Worm (Caenorhabditis elegans): ENCODE measurements around the gene nas-7.

nas-7 gene

DNA sequence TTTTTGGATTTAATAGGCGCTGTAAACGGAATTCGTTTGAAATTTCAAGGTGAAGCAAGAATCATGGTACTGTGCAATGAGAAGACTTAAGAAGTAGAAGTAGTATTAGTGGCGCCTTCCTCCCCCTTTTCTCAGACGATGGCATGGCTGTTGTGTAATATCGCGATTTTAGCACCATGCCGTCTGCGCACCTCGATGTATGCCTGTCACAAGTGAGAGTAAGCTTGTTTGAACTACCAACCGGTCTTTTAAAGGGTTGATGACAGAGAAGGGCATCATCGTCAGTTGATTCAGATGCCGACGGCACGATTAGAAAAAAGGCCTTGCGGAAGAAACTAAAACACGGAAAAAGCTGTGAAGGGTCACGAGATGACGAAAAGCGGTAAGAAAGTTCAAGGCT lies 1.5 kb upstream of the nas-7 start:
- TF ChIP-seq die-1 (tag; optimal IDR thresholded peaks at IDR 0.05) (no peak), chd-7 (tag; optimal IDR thresholded peaks at IDR 0.05) (no peak), F49E8.2 (tag; optimal IDR thresholded peaks at IDR 0.05; ENCODE audit: insufficient read depth) (no peak)

- no peak for TF ChIP-seq tlf-1 (GFP tag; optimal IDR thresholded peaks at IDR 0.05)
- no peak for TF ChIP-seq nhr-80 (tag; optimal IDR thresholded peaks at IDR 0.05)
Observed at ce11 chrII:7398712-7399111, 3.8 kb downstream of the nas-7 start, which contains the start of gene C07D10.1. Gene C07D10.1, plus strand, starts transcription at chrII:7399012.

- no peak for TF ChIP-seq bed-1 (GFP tag; IDR thresholded peaks at IDR 0.05)
- no peak for TF ChIP-seq cebp-1 (GFP tag; IDR thresholded peaks at IDR 0.05)
- TF ChIP-seq cebp-1 (tag; optimal IDR thresholded peaks at IDR 0.05): peak; percentile 29
- TF ChIP-seq ztf-22 (GFP tag; optimal IDR thresholded peaks at IDR 0.05): no peak
- no peak for TF ChIP-seq unc-130 (GFP tag; optimal IDR thresholded peaks at IDR 0.05)
- TF ChIP-seq ama-1 (optimal IDR thresholded peaks at IDR 0.05): no peak
- TF ChIP-seq ama-1 (GFP tag; optimal IDR thresholded peaks at IDR 0.05): peak in 1 of 2 experiments; percentile 13
- no peak for TF ChIP-seq Y67H2A.10 (GFP tag; conservative IDR thresholded peaks at IDR 0.05)
- TF ChIP-seq efl-1 (GFP tag; optimal IDR thresholded peaks at IDR 0.05): peak; percentile 8
- 0 out of 2 replicates have a peak, but pooled peaks have one; percentile 17 for TF ChIP-seq madf-6 (GFP tag; IDR thresholded peaks at IDR 0.05)
- TF ChIP-seq F22D6.2 (tag; optimal IDR thresholded peaks at IDR 0.05): no peak
- TF ChIP-seq snpc-4 (GFP tag; optimal IDR thresholded peaks at IDR 0.05): no peak
- TF ChIP-seq snpc-4 (tag; optimal IDR thresholded peaks at IDR 0.05): peak in 2 of 4 experiments; percentile 8 to 18
- TF ChIP-seq madf-8 (GFP tag; conservative IDR thresholded peaks at IDR 0.05): no peak
- TF ChIP-seq nhr-179 (tag; optimal IDR thresholded peaks at IDR 0.05): no peak
- no peak for TF ChIP-seq Y53F4B.3 (GFP tag; IDR thresholded peaks at IDR 0.05)
- TF ChIP-seq F55B11.4 (tag; optimal IDR thresholded peaks at IDR 0.05; ENCODE audit: borderline replicate concordance, insufficient read depth): no peak
- no peak for TF ChIP-seq dpff-1 (tag; optimal IDR thresholded peaks at IDR 0.05)
Observed at ce11 chrII:7397273-7397840, 5.2 kb downstream of the nas-7 start.

- no peak for TF ChIP-seq nfya-2 (GFP tag; IDR thresholded peaks at IDR 0.05)
Observed at ce11 chrII:7396081-7396480, 6.4 kb downstream of the nas-7 start.

DNA sequence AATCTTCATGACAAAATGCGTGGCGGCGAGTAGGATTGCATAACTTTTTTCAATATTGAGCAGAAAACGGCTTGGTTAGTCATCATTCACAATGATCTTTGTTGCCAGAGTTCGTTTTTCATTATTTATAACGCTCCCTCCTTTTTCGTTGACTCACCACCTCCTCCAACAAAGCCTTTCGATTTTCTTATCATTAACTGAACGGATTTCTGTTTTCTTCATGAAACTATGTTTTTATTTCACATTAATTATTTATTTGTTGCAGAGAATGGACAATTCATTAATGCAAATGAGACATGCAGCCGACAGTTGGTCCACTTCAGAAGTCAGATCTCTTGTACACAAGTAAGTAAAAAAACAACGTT lies 7.9 kb downstream of the nas-7 start, which contains the start of gene bath-44:
Gene bath-44 (plus strand): TSS at position 266 of the 365 bp plus-strand sequence.
- TF ChIP-seq lin-35 (GFP tag; optimal IDR thresholded peaks at IDR 0.05): no peak
- no peak for TF ChIP-seq ceh-40 (GFP tag; IDR thresholded peaks at IDR 0.05)
- TF ChIP-seq ztf-26 (tag; optimal IDR thresholded peaks at IDR 0.05): no peak
- no peak for TF ChIP-seq aptf-3 (GFP tag; IDR thresholded peaks at IDR 0.05)
- TF ChIP-seq pbrm-1 (GFP tag; IDR thresholded peaks at IDR 0.05): no peak
- TF ChIP-seq Y53F4B.3 (GFP tag; IDR thresholded peaks at IDR 0.05): no peak
- TF ChIP-seq xnd-1 (tag; optimal IDR thresholded peaks at IDR 0.05): no peak
- TF ChIP-seq aptf-2 (GFP tag; conservative IDR thresholded peaks at IDR 0.05): no peak
- no peak for TF ChIP-seq F23B12.7 (tag; optimal IDR thresholded peaks at IDR 0.05; ENCODE audit: insufficient read depth)
- no peak for TF ChIP-seq unc-130 (GFP tag; optimal IDR thresholded peaks at IDR 0.05)
- no peak for TF ChIP-seq F39B2.1 (GFP tag; IDR thresholded peaks at IDR 0.05)
- TF ChIP-seq hmg-20 (GFP tag; IDR thresholded peaks at IDR 0.05): no peak
- no peak for TF ChIP-seq zfh-2 (GFP tag; conservative IDR thresholded peaks at IDR 0.05)
- TF ChIP-seq somi-1 (GFP tag; optimal IDR thresholded peaks at IDR 0.05): no peak
- TF ChIP-seq F37B4.10 (GFP tag; IDR thresholded peaks at IDR 0.05): no peak
- TF ChIP-seq ekl-4 (GFP tag; IDR thresholded peaks at IDR 0.05): no peak
